Worm (Caenorhabditis elegans) whole organism, L4 larva: ENCODE results near the gene slc-25A10.

Source experiments
- F26F4.8 ChIP-seq: fragments of 200-800 bp; sonication (Bioruptor generic); conservative IDR thresholded peaks from 2 replicates; pipeline ENCODE4 v1.3.6; 2022; ENCODE audit warnings: missing genetic modification characterization, missing compliant biosample characterization
- F44E2.7 ChIP-seq: fragments of 200-800 bp; sonication (Bioruptor generic); IDR thresholded peaks from 2 replicates; pipeline ENCODE4 v2.1.2; 2022; ENCODE audit warnings: missing genetic modification characterization, missing compliant biosample characterization
- F49E8.2 ChIP-seq: sonication (generic microtip); optimal IDR thresholded peaks from 2 replicates; lab custom pipeline; 2016; ENCODE audit warnings: missing compliant biosample characterization, mild to moderate bottlenecking, missing genetic modification characterization, borderline replicate concordance
- R02D3.7 ChIP-seq: fragments of 150-350 bp; sonication (generic microtip); optimal IDR thresholded peaks from 3 replicates; lab custom pipeline; 2014; ENCODE audit warnings: missing biosample characterization, missing genetic modification characterization
- T20F7.1 ChIP-seq: fragments of 200-800 bp; sonication (Bioruptor generic); optimal IDR thresholded peaks from 2 replicates; lab custom pipeline; 2018; ENCODE audit warnings: mild to moderate bottlenecking, missing genetic modification characterization, missing compliant biosample characterization
- ZK546.5 ChIP-seq, 2 experiments: sonication (generic microtip); optimal IDR thresholded peaks; 2 replicates each; lab custom pipeline; 2017; ENCODE audit warnings: missing biosample characterization in 2 of 2, missing genetic modification characterization in 2 of 2
- aha-1 ChIP-seq: fragments of 150-350 bp; peaks from one replicate; lab custom pipeline; 2014; ENCODE audit warnings: missing biosample characterization, missing genetic modification characterization
- attf-4 ChIP-seq: sonication (generic microtip); optimal IDR thresholded peaks from 3 replicates; lab custom pipeline; 2017; ENCODE audit warnings: missing biosample characterization, missing genetic modification characterization
- ceh-20 ChIP-seq: fragments of 200-800 bp; sonication (Bioruptor generic); IDR thresholded peaks from 2 replicates; pipeline ENCODE4 v1.3.6; 2022; ENCODE audit warnings: missing genetic modification reagents, missing genetic modification characterization, missing compliant biosample characterization
- ceh-28 ChIP-seq: fragments of 150-350 bp; optimal IDR thresholded peaks from 2 replicates; lab custom pipeline; 2014; ENCODE audit warnings: missing biosample characterization, missing genetic modification reagents, missing genetic modification characterization
- ceh-32 ChIP-seq: sonication (generic microtip); optimal IDR thresholded peaks from 2 replicates; lab custom pipeline; 2016; ENCODE audit warnings: mild to moderate bottlenecking, missing genetic modification characterization, missing compliant biosample characterization; ENCODE audit not compliant: poor library complexity
- ceh-44 ChIP-seq: fragments of 200-800 bp; sonication (Bioruptor generic); IDR thresholded peaks from 2 replicates; pipeline ENCODE4 v1.3.6; 2022; ENCODE audit warnings: missing genetic modification reagents, missing genetic modification characterization, missing compliant biosample characterization
- ceh-62 ChIP-seq: sonication (generic microtip); optimal IDR thresholded peaks from 2 replicates; lab custom pipeline; 2017; ENCODE audit warnings: missing biosample characterization, missing genetic modification characterization
- cey-2 ChIP-seq: sonication (generic microtip); optimal IDR thresholded peaks from 3 replicates; lab custom pipeline; 2017; ENCODE audit warnings: missing genetic modification characterization, mild to moderate bottlenecking, missing compliant biosample characterization, antibody characterized with exemption, borderline replicate concordance; ENCODE audit not compliant: insufficient read depth
- ctbp-1 ChIP-seq: fragments of 200-800 bp; sonication (Bioruptor generic); IDR thresholded peaks from 2 replicates; pipeline ENCODE4 v1.3.6; 2022; ENCODE audit warnings: missing genetic modification reagents, missing genetic modification characterization, missing compliant biosample characterization
- daf-16 ChIP-seq, 3 experiments: sonication (generic microtip); optimal IDR thresholded peaks; 2 replicates each; lab custom pipeline; 2016 to 2017; ENCODE audit warnings: missing genetic modification characterization in 3 of 3, missing genetic modification reagents in 3 of 3, mild to moderate bottlenecking in 2 of 3, missing compliant biosample characterization in 2 of 3, missing biosample characterization in 1 of 3, moderate library complexity in 1 of 3
- daf-8 ChIP-seq: fragments of 200-800 bp; sonication (Bioruptor generic); IDR thresholded peaks from 2 replicates; pipeline ENCODE4 v1.3.6; 2022; ENCODE audit warnings: missing genetic modification characterization, missing compliant biosample characterization
- dmd-6 ChIP-seq: fragments of 200-800 bp; sonication (Bioruptor generic); IDR thresholded peaks from 2 replicates; pipeline ENCODE4 v1.3.6; 2022; ENCODE audit warnings: missing genetic modification reagents, missing genetic modification characterization, missing compliant biosample characterization
- dmd-8 ChIP-seq: fragments of 200-800 bp; sonication (Bioruptor generic); IDR thresholded peaks from 2 replicates; pipeline ENCODE4 v1.3.6; 2022; ENCODE audit warnings: missing genetic modification characterization, missing compliant biosample characterization
- dpl-1 ChIP-seq: fragments of 150-350 bp; optimal IDR thresholded peaks from 2 replicates; lab custom pipeline; 2014; ENCODE audit warnings: missing biosample characterization, missing genetic modification reagents, missing genetic modification characterization
- egl-27 ChIP-seq: sonication (generic microtip); optimal IDR thresholded peaks from 3 replicates; lab custom pipeline; 2017; ENCODE audit warnings: missing biosample characterization, missing genetic modification reagents, missing genetic modification characterization
- egl-43 ChIP-seq: fragments of 200-800 bp; sonication (Bioruptor generic); IDR thresholded peaks from 2 replicates; pipeline ENCODE4 v1.3.6; 2022; ENCODE audit warnings: missing genetic modification reagents, missing genetic modification characterization, missing compliant biosample characterization
- fos-1 ChIP-seq: fragments of 150-350 bp; optimal IDR thresholded peaks from 2 replicates; lab custom pipeline; 2014; ENCODE audit warnings: missing biosample characterization, missing genetic modification characterization
- hlh-30 ChIP-seq: sonication (generic microtip); optimal IDR thresholded peaks from 2 replicates; lab custom pipeline; 2017; ENCODE audit warnings: antibody characterized with exemption, mild to moderate bottlenecking, missing genetic modification characterization, missing compliant biosample characterization; ENCODE audit not compliant: insufficient read depth
- lin-29 ChIP-seq: fragments of 200-800 bp; sonication (Bioruptor generic); IDR thresholded peaks from 2 replicates; pipeline ENCODE4 v1.3.6; 2022; ENCODE audit warnings: missing genetic modification reagents, missing genetic modification characterization, missing compliant biosample characterization
- lir-3 ChIP-seq: sonication (generic microtip); optimal IDR thresholded peaks from 2 replicates; lab custom pipeline; 2016; ENCODE audit warnings: mild to moderate bottlenecking, missing genetic modification characterization, missing compliant biosample characterization
- madf-9 ChIP-seq: fragments of 200-800 bp; sonication (Bioruptor generic); conservative IDR thresholded peaks from 2 replicates; pipeline ENCODE4 v1.3.6; 2022; ENCODE audit warnings: missing genetic modification reagents, missing genetic modification characterization, missing compliant biosample characterization
- mdl-1 ChIP-seq, 2 experiments: fragments of 150-350 bp in 1 of 2; sonication (generic microtip) in 1 of 2; optimal IDR thresholded peaks; 2 replicates each; lab custom pipeline; 2014 to 2017; ENCODE audit warnings: missing biosample characterization in 2 of 2, missing genetic modification characterization in 2 of 2
- mxl-2 ChIP-seq: fragments of 200-800 bp; sonication (Bioruptor generic); conservative IDR thresholded peaks from 2 replicates; pipeline ENCODE4 v1.3.6; 2022; ENCODE audit warnings: missing genetic modification reagents, missing genetic modification characterization, missing compliant biosample characterization
- mxl-3 ChIP-seq: fragments of 200-800 bp; sonication (Bioruptor generic); optimal IDR thresholded peaks from 2 replicates; lab custom pipeline; 2018; ENCODE audit warnings: mild to moderate bottlenecking, missing genetic modification characterization, missing compliant biosample characterization
- nhr-102 ChIP-seq: sonication (generic microtip); optimal IDR thresholded peaks from 2 replicates; lab custom pipeline; 2016; ENCODE audit warnings: mild to moderate bottlenecking, missing genetic modification characterization, moderate library complexity, missing compliant biosample characterization
- nhr-11 ChIP-seq: fragments of 150-350 bp; optimal IDR thresholded peaks from 2 replicates; lab custom pipeline; 2014; ENCODE audit warnings: missing biosample characterization, missing genetic modification characterization
- nhr-237 ChIP-seq: sonication (generic microtip); optimal IDR thresholded peaks from 2 replicates; lab custom pipeline; 2017; ENCODE audit warnings: missing biosample characterization, missing genetic modification characterization
- nhr-25 ChIP-seq: sonication (generic microtip); optimal IDR thresholded peaks from 2 replicates; lab custom pipeline; 2017; ENCODE audit warnings: missing genetic modification characterization, mild to moderate bottlenecking, missing compliant biosample characterization, antibody characterized with exemption, moderate library complexity, borderline replicate concordance; ENCODE audit not compliant: insufficient read depth
- nhr-28 ChIP-seq: fragments of 150-350 bp; optimal IDR thresholded peaks from 2 replicates; lab custom pipeline; 2014; ENCODE audit warnings: missing biosample characterization, missing genetic modification characterization
- nhr-42 ChIP-seq: fragments of 200-800 bp; sonication (Bioruptor generic); IDR thresholded peaks from 2 replicates; pipeline ENCODE4 v1.3.6; 2022; ENCODE audit warnings: missing genetic modification characterization, missing compliant biosample characterization
- nhr-48 ChIP-seq: sonication (generic microtip); optimal IDR thresholded peaks from 2 replicates; lab custom pipeline; 2016; ENCODE audit warnings: mild to moderate bottlenecking, missing genetic modification characterization, missing compliant biosample characterization
- nhr-76 ChIP-seq: fragments of 150-350 bp; optimal IDR thresholded peaks from 2 replicates; lab custom pipeline; 2014; ENCODE audit warnings: missing biosample characterization, missing genetic modification characterization
- pqm-1 ChIP-seq: sonication (generic microtip); optimal IDR thresholded peaks from 2 replicates; lab custom pipeline; 2017; ENCODE audit warnings: missing biosample characterization, missing genetic modification characterization
- saeg-2 ChIP-seq: fragments of 200-800 bp; sonication (Bioruptor generic); IDR thresholded peaks from 2 replicates; pipeline ENCODE4 v1.3.6; 2022; ENCODE audit warnings: missing genetic modification reagents, missing genetic modification characterization, missing compliant biosample characterization
- set-16 ChIP-seq: fragments of 200-800 bp; sonication (Bioruptor generic); IDR thresholded peaks from 2 replicates; pipeline ENCODE4 v1.3.6; 2022; ENCODE audit warnings: missing genetic modification reagents, missing genetic modification characterization, missing compliant biosample characterization
- spr-1 ChIP-seq: sonication (generic microtip); optimal IDR thresholded peaks from 2 replicates; lab custom pipeline; 2016; ENCODE audit warnings: mild to moderate bottlenecking, missing genetic modification characterization, missing compliant biosample characterization
- spr-3 ChIP-seq: fragments of 200-800 bp; sonication (Bioruptor generic); optimal IDR thresholded peaks from 2 replicates; lab custom pipeline; 2018; ENCODE audit warnings: mild to moderate bottlenecking, missing genetic modification characterization, missing compliant biosample characterization
- tag-97 ChIP-seq: fragments of 200-800 bp; sonication (Bioruptor generic); IDR thresholded peaks from 2 replicates; pipeline ENCODE4 v1.3.6; 2022; ENCODE audit warnings: missing genetic modification characterization, missing compliant biosample characterization
- unc-39 ChIP-seq: sonication (generic microtip); optimal IDR thresholded peaks from 2 replicates; lab custom pipeline; 2017; ENCODE audit warnings: missing biosample characterization, missing genetic modification characterization
- vab-7 ChIP-seq: fragments of 200-800 bp; sonication (Bioruptor generic); IDR thresholded peaks from 2 replicates; pipeline ENCODE4 v1.3.6; 2022; ENCODE audit warnings: missing genetic modification reagents, missing genetic modification characterization, missing compliant biosample characterization
- zag-1 ChIP-seq: fragments of 150-350 bp; optimal IDR thresholded peaks from 2 replicates; lab custom pipeline; 2014; ENCODE audit warnings: missing biosample characterization, missing genetic modification characterization
- zfp-2 ChIP-seq: sonication (generic microtip); optimal IDR thresholded peaks from 2 replicates; lab custom pipeline; 2016; ENCODE audit warnings: mild to moderate bottlenecking, missing genetic modification characterization, missing compliant biosample characterization
- zip-11 ChIP-seq: fragments of 200-800 bp; sonication (Bioruptor generic); IDR thresholded peaks from 2 replicates; pipeline ENCODE4 v1.3.6; 2022; ENCODE audit warnings: missing genetic modification characterization, missing compliant biosample characterization
- ztf-7 ChIP-seq: fragments of 150-350 bp; optimal IDR thresholded peaks from 2 replicates; lab custom pipeline; 2014; ENCODE audit warnings: missing biosample characterization, missing genetic modification characterization

slc-25A10 gene

DNA sequence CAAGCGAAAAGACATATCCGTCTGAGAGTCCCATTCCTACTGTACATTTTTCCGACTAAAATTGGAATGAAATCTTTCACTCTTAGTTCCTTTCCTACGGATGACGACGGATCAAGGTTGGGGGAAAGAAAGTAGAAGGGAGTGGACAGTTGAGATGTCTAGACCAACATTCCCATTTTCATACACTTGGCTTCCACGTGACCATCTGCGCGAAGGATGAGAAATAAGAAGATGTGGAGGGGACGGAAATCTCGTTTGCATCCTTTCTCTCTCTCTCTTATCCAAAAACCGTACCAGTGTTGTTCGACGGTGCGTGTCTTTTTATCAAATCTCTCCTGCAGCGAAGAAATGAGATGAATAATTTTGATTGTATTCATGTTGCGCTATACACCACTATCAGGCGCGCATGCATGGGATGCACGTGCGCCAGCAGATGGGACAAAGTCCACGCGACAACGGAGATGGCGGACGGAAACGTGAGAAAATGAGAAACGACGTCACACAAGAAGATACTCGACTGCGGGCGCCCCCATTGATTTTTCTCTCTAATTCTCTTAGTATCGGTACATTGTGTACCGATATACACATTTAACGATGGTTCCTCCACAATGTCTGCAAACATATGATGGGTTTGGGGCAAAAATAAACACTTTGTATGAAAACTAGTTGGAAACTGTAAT lies 12.0 kb upstream of the slc-25A10 start (continued):
- TF ChIP-seq pqm-1 (peak; percentile 13), R02D3.7 (no peak), egl-43 (peak; percentile 72), spr-3 (GFP tag; lab: Kevin White, UChicago) (peak; percentile 30), spr-1 (tag; lab: Kevin White, UChicago) (peak; percentile 85), lin-29 (GFP tag; lab: Robert Waterston, UW) (no peak), nhr-237 (no peak), ceh-32 (no peak), lir-3 (tag; lab: Kevin White, UChicago) (peak; percentile 27), nhr-48 (tag; lab: Kevin White, UChicago) (peak; percentile 99), nhr-25 (tag; lab: Kevin White, UChicago) (peak; percentile 88), T20F7.1 (GFP tag; lab: Kevin White, UChicago) (peak; percentile 65), daf-8 (no peak), set-16 (GFP tag; lab: Robert Waterston, UW) (peak; percentile 65), unc-39 (tag; lab: Kevin White, UChicago) (no peak), nhr-102 (tag; lab: Kevin White, UChicago) (peak; percentile 95), F49E8.2 (tag; lab: Kevin White, UChicago) (no peak), dmd-6 (GFP tag; lab: Robert Waterston, UW) (peak; percentile 98), ztf-7 (no peak), dmd-8 (no peak), nhr-42 (GFP tag; lab: Robert Waterston, UW) (peak; percentile 55; the same call in 1 of the 2 replicates), daf-16 (GFP tag; optimal IDR thresholded peaks at IDR 0.05; lab: Kevin White, UChicago) (peak; percentile 74 to 76), daf-16 (tag; optimal IDR thresholded peaks at IDR 0.05; lab: Kevin White, UChicago) (peak; percentile 86), F26F4.8 (GFP tag; lab: Robert Waterston, UW) (no peak), F44E2.7 (GFP tag; lab: Robert Waterston, UW) (no peak), ceh-62 (tag; lab: Kevin White, UChicago) (no peak), egl-27 (peak; percentile 47), ceh-44 (GFP tag; lab: Robert Waterston, UW) (no peak), ceh-28 (tag; lab: Kevin White, UChicago) (no peak), tag-97 (GFP tag; lab: Robert Waterston, UW) (no peak), hlh-30 (tag; lab: Kevin White, UChicago) (peak; percentile 99), cey-2 (tag; lab: Kevin White, UChicago) (peak; percentile 91), mxl-3 (peak; percentile 97), nhr-76 (tag; lab: Kevin White, UChicago) (peak; percentile 52), attf-4 (tag; lab: Kevin White, UChicago) (no peak), fos-1 (tag; lab: Kevin White, UChicago) (no peak), mdl-1 (tag; optimal IDR thresholded peaks at IDR 0.05; lab: Kevin White, UChicago) (peak; percentile 100), ZK546.5 (tag; optimal IDR thresholded peaks at IDR 0.05; lab: Kevin White, UChicago) (no peak), dpl-1 (GFP tag; lab: Kevin White, UChicago) (peak; percentile 36), vab-7 (0 out of 2 replicates have a peak, but pooled peaks have one; percentile 27), saeg-2 (peak; percentile 84; the same call in 1 of the 2 replicates), zfp-2 (tag; lab: Kevin White, UChicago) (peak; percentile 45), ctbp-1 (peak; percentile 92), ceh-20 (peak; percentile 89), zip-11 (GFP tag; lab: Robert Waterston, UW) (no peak), zag-1 (no peak), nhr-11 (tag; lab: Kevin White, UChicago) (peak; percentile 89), madf-9 (GFP tag; lab: Robert Waterston, UW) (0 out of 2 replicates have a peak, but pooled peaks have one; percentile 37), aha-1 (tag; lab: Kevin White, UChicago) (peak; percentile 100), nhr-28 (tag; lab: Kevin White, UChicago) (peak; percentile 94), mxl-2 (peak; percentile 98)
